Fruit fly (Drosophila melanogaster): ENCODE measurements around the gene CtsB.

CtsB gene

DNA sequence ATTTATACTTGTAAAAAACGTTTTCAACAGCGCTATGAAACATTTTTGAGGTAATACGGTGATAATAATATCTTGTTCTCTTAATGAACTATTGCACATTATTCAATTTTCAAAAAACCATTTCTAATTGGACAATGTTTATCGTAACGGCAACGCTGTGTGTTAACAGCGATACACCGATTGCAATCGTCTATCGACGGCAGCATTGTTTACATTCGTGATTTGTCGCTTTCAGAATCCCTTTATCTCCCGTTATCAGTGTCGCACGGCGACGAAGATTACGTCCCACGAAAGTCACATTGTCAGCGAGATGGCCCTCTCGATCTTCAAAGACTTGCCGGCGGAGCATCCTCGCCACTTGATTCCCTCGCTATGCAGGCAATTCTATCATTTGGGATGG, 44.0 kb downstream of the CtsB start, which contains the start of gene CG11134 (continued):
- TF ChIP-seq ac (GFP tag; optimal IDR thresholded peaks at IDR 0.05) (no peak), CG8359 (GFP tag; optimal IDR thresholded peaks at IDR 0.05; ENCODE audit: borderline replicate concordance) (no peak), CG33213 (GFP tag; optimal IDR thresholded peaks at IDR 0.05) (no peak), CkIIα-i1 (GFP tag; IDR thresholded peaks at IDR 0.05) (no peak), lmd (GFP tag; IDR thresholded peaks at IDR 0.05) (no peak), CG1602 (GFP tag; optimal IDR thresholded peaks at IDR 0.05) (no peak), Hmx (GFP tag; optimal IDR thresholded peaks at IDR 0.05) (no peak), emc (GFP tag; optimal IDR thresholded peaks at IDR 0.05) (no peak), klu (GFP tag; IDR thresholded peaks at IDR 0.05) (no peak), HLH54F (GFP tag; optimal IDR thresholded peaks at IDR 0.05) (no peak), en (GFP tag; optimal IDR thresholded peaks at IDR 0.05) (no peak), hbn (GFP tag; IDR thresholded peaks at IDR 0.05; ENCODE audit: partially characterized antibody) (peak; percentile 14; the same call in 1 of the 2 replicates), Aef1 (GFP tag; IDR thresholded peaks at IDR 0.05) (no peak), Pdp1 (GFP tag; optimal IDR thresholded peaks at IDR 0.05) (peak in 1 of 2 experiments; percentile 15), Lhr (GFP tag; optimal IDR thresholded peaks at IDR 0.05) (no peak), z (GFP tag; IDR thresholded peaks at IDR 0.05) (no peak), CG14860 (GFP tag; IDR thresholded peaks at IDR 0.05; ENCODE audit: partially characterized antibody) (no peak), p53 (GFP tag; optimal IDR thresholded peaks at IDR 0.05) (no peak), Bgb (GFP tag; IDR thresholded peaks at IDR 0.05; ENCODE audit: partially characterized antibody) (peak; percentile 39; the same call in 1 of the 2 replicates), kah (GFP tag; optimal IDR thresholded peaks at IDR 0.05) (no peak), ase (GFP tag; IDR thresholded peaks at IDR 0.05) (no peak), gfzf (GFP tag; optimal IDR thresholded peaks at IDR 0.05) (no peak), stc (GFP tag; IDR thresholded peaks at IDR 0.05) (no peak), YL-1 (GFP tag; optimal IDR thresholded peaks at IDR 0.05) (no peak), oc (tag; optimal IDR thresholded peaks at IDR 0.05) (no peak), lilli (GFP tag; optimal IDR thresholded peaks at IDR 0.05) (no peak), pnt (GFP tag; optimal IDR thresholded peaks at IDR 0.05) (no peak), Dp (GFP tag; optimal IDR thresholded peaks at IDR 0.05) (peak; percentile 57), CG4820 (GFP tag; optimal IDR thresholded peaks at IDR 0.05) (no peak), ken (GFP tag; IDR thresholded peaks at IDR 0.05) (no peak), ham (GFP tag; IDR thresholded peaks at IDR 0.05) (no peak), CG2889 (GFP tag; IDR thresholded peaks at IDR 0.05) (no peak), CG11504 (tag; optimal IDR thresholded peaks at IDR 0.05) (no peak), crol (GFP tag; IDR thresholded peaks at IDR 0.05) (no peak), Poxn (GFP tag; IDR thresholded peaks at IDR 0.05) (no peak), CG16813 (GFP tag; IDR thresholded peaks at IDR 0.05; ENCODE audit: partially characterized antibody) (peak; percentile 47; the same call in 1 of the 3 replicates), CG3407 (GFP tag; optimal IDR thresholded peaks at IDR 0.05) (no peak), CG1233 (GFP tag; optimal IDR thresholded peaks at IDR 0.05) (no peak), Xbp1 (GFP tag; optimal IDR thresholded peaks at IDR 0.05) (no peak), CG10462 (GFP tag; optimal IDR thresholded peaks at IDR 0.05) (no peak), Ets65A (GFP tag) (no peak), CG4328 (GFP tag; optimal IDR thresholded peaks at IDR 0.05) (no peak), Opbp (GFP tag; IDR thresholded peaks at IDR 0.05; ENCODE audit: partially characterized antibody) (peak; percentile 40; the same call in 1 of the 3 replicates), Gug (GFP tag; IDR thresholded peaks at IDR 0.05) (no peak), CG14050 (GFP tag; IDR thresholded peaks at IDR 0.05) (no peak), gce (GFP tag; IDR thresholded peaks at IDR 0.05) (no peak), CG4404 (GFP tag; IDR thresholded peaks at IDR 0.05) (no peak), CG16779 (GFP tag; IDR thresholded peaks at IDR 0.05) (no peak), CG13624 (GFP tag; optimal IDR thresholded peaks at IDR 0.05) (no peak), CG13287 (GFP tag; IDR thresholded peaks at IDR 0.05; ENCODE audit: partially characterized antibody) (peak; percentile 43; the same call in 1 of the 2 replicates), CG10543 (GFP tag; optimal IDR thresholded peaks at IDR 0.05) (no peak), CG10431 (GFP tag; optimal IDR thresholded peaks at IDR 0.05) (no peak)
